Worm (Caenorhabditis elegans) whole organism, L4 larva: ENCODE measurements around the gene nhr-26.
A peak's percentile ranks its signal among the peaks of the same experiment; 100 is the strongest.

ENCODE experiments used
- D1046.2 ChIP-seq: fragments of 200-800 bp; sonication (Bioruptor generic); IDR thresholded peaks from 2 replicates; pipeline ENCODE4 v1.3.6; 2022; ENCODE audit warnings: missing genetic modification characterization, missing compliant biosample characterization
- F26F4.8 ChIP-seq: fragments of 200-800 bp; sonication (Bioruptor generic); conservative IDR thresholded peaks from 2 replicates; pipeline ENCODE4 v1.3.6; 2022; ENCODE audit warnings: missing genetic modification characterization, missing compliant biosample characterization
- F37D6.2 ChIP-seq: sonication (generic microtip); optimal IDR thresholded peaks from 2 replicates; lab custom pipeline; 2016; ENCODE audit warnings: mild to moderate bottlenecking, missing genetic modification characterization, missing compliant biosample characterization
- Y75B8A.6 ChIP-seq: fragments of 200-800 bp; sonication (Bioruptor generic); IDR thresholded peaks from 2 replicates; pipeline ENCODE4 v1.3.6; 2022; ENCODE audit warnings: missing genetic modification reagents, missing genetic modification characterization, missing compliant biosample characterization
- ZK337.2 ChIP-seq: fragments of 200-800 bp; sonication (Bioruptor generic); IDR thresholded peaks from 2 replicates; pipeline ENCODE4 v1.3.6; 2022; ENCODE audit warnings: missing genetic modification reagents, missing genetic modification characterization, missing compliant biosample characterization
- aha-1 ChIP-seq: fragments of 150-350 bp; peaks from one replicate; lab custom pipeline; 2014; ENCODE audit warnings: missing biosample characterization, missing genetic modification characterization
- arid-1 ChIP-seq: fragments of 200-800 bp; sonication (Bioruptor generic); conservative IDR thresholded peaks from 2 replicates; pipeline ENCODE4 v1.3.6; 2022; ENCODE audit warnings: missing genetic modification reagents, missing genetic modification characterization, missing compliant biosample characterization
- attf-4 ChIP-seq: sonication (generic microtip); optimal IDR thresholded peaks from 3 replicates; lab custom pipeline; 2017; ENCODE audit warnings: missing biosample characterization, missing genetic modification characterization
- ceh-20 ChIP-seq: fragments of 200-800 bp; sonication (Bioruptor generic); IDR thresholded peaks from 2 replicates; pipeline ENCODE4 v1.3.6; 2022; ENCODE audit warnings: missing genetic modification reagents, missing genetic modification characterization, missing compliant biosample characterization
- ceh-44 ChIP-seq: fragments of 200-800 bp; sonication (Bioruptor generic); IDR thresholded peaks from 2 replicates; pipeline ENCODE4 v1.3.6; 2022; ENCODE audit warnings: missing genetic modification reagents, missing genetic modification characterization, missing compliant biosample characterization
- ces-1 ChIP-seq: fragments of 150-350 bp; sonication (generic microtip); optimal IDR thresholded peaks from 4 replicates; lab custom pipeline; 2014; ENCODE audit warnings: missing biosample characterization, missing genetic modification reagents, missing genetic modification characterization
- daf-12 ChIP-seq: fragments of 150-350 bp; optimal IDR thresholded peaks from 2 replicates; lab custom pipeline; 2014; ENCODE audit warnings: missing biosample characterization, missing genetic modification reagents, missing genetic modification characterization
- daf-19 ChIP-seq: fragments of 200-800 bp; sonication (Bioruptor generic); conservative IDR thresholded peaks from 2 replicates; pipeline ENCODE4 v1.3.6; 2022; ENCODE audit warnings: missing genetic modification characterization, missing compliant biosample characterization
- dmd-9 ChIP-seq: fragments of 200-800 bp; sonication (Bioruptor generic); IDR thresholded peaks from 2 replicates; pipeline ENCODE4 v1.3.6; 2022; ENCODE audit warnings: missing genetic modification reagents, missing genetic modification characterization, missing compliant biosample characterization
- duxl-1 ChIP-seq: sonication (generic microtip); optimal IDR thresholded peaks from 2 replicates; lab custom pipeline; 2016; ENCODE audit warnings: mild to moderate bottlenecking, missing genetic modification characterization, moderate library complexity, missing compliant biosample characterization; ENCODE audit not compliant: poor library complexity
- egl-27 ChIP-seq: sonication (generic microtip); optimal IDR thresholded peaks from 3 replicates; lab custom pipeline; 2017; ENCODE audit warnings: missing biosample characterization, missing genetic modification reagents, missing genetic modification characterization
- fkh-10 ChIP-seq: fragments of 150-350 bp; optimal IDR thresholded peaks from 2 replicates; lab custom pipeline; 2014; ENCODE audit warnings: missing biosample characterization, missing genetic modification reagents, missing genetic modification characterization
- hif-1 ChIP-seq, 2 experiments: sonication (generic microtip); optimal IDR thresholded peaks; 2 replicates each; lab custom pipeline; 2016 to 2017; ENCODE audit warnings: missing compliant biosample characterization in 2 of 2, missing genetic modification characterization in 2 of 2, missing genetic modification reagents in 2 of 2, missing genotype in 2 of 2, mild to moderate bottlenecking in 1 of 2
- hlh-11 ChIP-seq: fragments of 200-800 bp; sonication (Bioruptor generic); optimal IDR thresholded peaks from 2 replicates; lab custom pipeline; 2018; ENCODE audit warnings: mild to moderate bottlenecking, missing genetic modification characterization, missing compliant biosample characterization
- lim-7 ChIP-seq: fragments of 200-800 bp; sonication (Bioruptor generic); IDR thresholded peaks from 2 replicates; pipeline ENCODE4 v1.3.6; 2022; ENCODE audit warnings: missing genetic modification characterization, missing compliant biosample characterization
- lin-13 ChIP-seq: fragments of 150-350 bp; optimal IDR thresholded peaks from 2 replicates; lab custom pipeline; 2014; ENCODE audit warnings: missing biosample characterization, missing genetic modification reagents, missing genetic modification characterization
- lin-15B ChIP-seq: fragments of 150-350 bp; sonication (generic microtip); optimal IDR thresholded peaks from 3 replicates; lab custom pipeline; 2014; ENCODE audit warnings: missing biosample characterization, missing genetic modification characterization
- lin-29 ChIP-seq: fragments of 200-800 bp; sonication (Bioruptor generic); IDR thresholded peaks from 2 replicates; pipeline ENCODE4 v1.3.6; 2022; ENCODE audit warnings: missing genetic modification reagents, missing genetic modification characterization, missing compliant biosample characterization
- madf-5 ChIP-seq, 2 experiments: fragments of 200-800 bp; sonication (Bioruptor generic); IDR thresholded peaks; 2 replicates each; pipeline ENCODE4 v1.3.6; 2022; ENCODE audit warnings: missing compliant biosample characterization in 2 of 2, missing genetic modification characterization in 2 of 2
- mdt-29 ChIP-seq: fragments of 200-800 bp; sonication (Bioruptor generic); IDR thresholded peaks from 2 replicates; pipeline ENCODE4 v1.3.6; 2022; ENCODE audit warnings: missing genetic modification reagents, missing genetic modification characterization, missing compliant biosample characterization
- mep-1 ChIP-seq: fragments of 150-350 bp; sonication (generic microtip); optimal IDR thresholded peaks from 3 replicates; lab custom pipeline; 2014; ENCODE audit warnings: missing biosample characterization, missing genetic modification characterization
- mxl-2 ChIP-seq: fragments of 200-800 bp; sonication (Bioruptor generic); conservative IDR thresholded peaks from 2 replicates; pipeline ENCODE4 v1.3.6; 2022; ENCODE audit warnings: missing genetic modification reagents, missing genetic modification characterization, missing compliant biosample characterization
- nhr-10 ChIP-seq: fragments of 150-350 bp; optimal IDR thresholded peaks from 2 replicates; lab custom pipeline; 2014; ENCODE audit warnings: missing biosample characterization, missing genetic modification characterization
- nhr-102 ChIP-seq: sonication (generic microtip); optimal IDR thresholded peaks from 2 replicates; lab custom pipeline; 2016; ENCODE audit warnings: mild to moderate bottlenecking, missing genetic modification characterization, moderate library complexity, missing compliant biosample characterization
- nhr-11 ChIP-seq: fragments of 150-350 bp; optimal IDR thresholded peaks from 2 replicates; lab custom pipeline; 2014; ENCODE audit warnings: missing biosample characterization, missing genetic modification characterization
- nhr-237 ChIP-seq: sonication (generic microtip); optimal IDR thresholded peaks from 2 replicates; lab custom pipeline; 2017; ENCODE audit warnings: missing biosample characterization, missing genetic modification characterization
- nhr-25 ChIP-seq: sonication (generic microtip); optimal IDR thresholded peaks from 2 replicates; lab custom pipeline; 2017; ENCODE audit warnings: missing genetic modification characterization, mild to moderate bottlenecking, missing compliant biosample characterization, antibody characterized with exemption, moderate library complexity, borderline replicate concordance; ENCODE audit not compliant: insufficient read depth
- nhr-28 ChIP-seq: fragments of 150-350 bp; optimal IDR thresholded peaks from 2 replicates; lab custom pipeline; 2014; ENCODE audit warnings: missing biosample characterization, missing genetic modification characterization
- nhr-42 ChIP-seq: fragments of 200-800 bp; sonication (Bioruptor generic); IDR thresholded peaks from 2 replicates; pipeline ENCODE4 v1.3.6; 2022; ENCODE audit warnings: missing genetic modification characterization, missing compliant biosample characterization
- nhr-6 ChIP-seq: fragments of 150-350 bp; optimal IDR thresholded peaks from 2 replicates; lab custom pipeline; 2014; ENCODE audit warnings: missing biosample characterization, missing genetic modification characterization
- nhr-76 ChIP-seq: fragments of 150-350 bp; optimal IDR thresholded peaks from 2 replicates; lab custom pipeline; 2014; ENCODE audit warnings: missing biosample characterization, missing genetic modification characterization
- nhr-77 ChIP-seq: fragments of 150-350 bp; optimal IDR thresholded peaks from 2 replicates; lab custom pipeline; 2014; ENCODE audit warnings: missing biosample characterization, missing genetic modification characterization
- sdz-12 ChIP-seq: fragments of 200-800 bp; sonication (Bioruptor generic); optimal IDR thresholded peaks from 2 replicates; lab custom pipeline; 2018; ENCODE audit warnings: mild to moderate bottlenecking, missing genetic modification characterization, missing compliant biosample characterization
- skn-1 ChIP-seq: fragments of 150-350 bp; optimal IDR thresholded peaks from 2 replicates; lab custom pipeline; 2014; ENCODE audit warnings: missing biosample characterization, missing genetic modification characterization
- spr-3 ChIP-seq: fragments of 200-800 bp; sonication (Bioruptor generic); optimal IDR thresholded peaks from 2 replicates; lab custom pipeline; 2018; ENCODE audit warnings: mild to moderate bottlenecking, missing genetic modification characterization, missing compliant biosample characterization
- tra-1 ChIP-seq: fragments of 200-800 bp; sonication (Bioruptor generic); IDR thresholded peaks from 2 replicates; pipeline ENCODE4 v1.3.6; 2022; ENCODE audit warnings: missing genetic modification reagents, missing genetic modification characterization, missing compliant biosample characterization
- unc-62 ChIP-seq, 3 experiments: fragments of 150-350 bp in 1 of 3; sonication (generic microtip); optimal IDR thresholded peaks in 2 of 3; peaks in 1 of 3; 1 replicate in 1 of 3; 2 replicates in 2 of 3; lab custom pipeline; 2014 to 2017; ENCODE audit warnings: missing biosample characterization in 3 of 3, missing genetic modification characterization in 3 of 3, missing genetic modification reagents in 3 of 3, missing genotype in 1 of 3
- zfp-3 ChIP-seq: fragments of 200-800 bp; sonication (Bioruptor generic); conservative IDR thresholded peaks from 2 replicates; pipeline ENCODE4 v1.3.6; 2022; ENCODE audit warnings: missing genetic modification reagents, missing genetic modification characterization, missing compliant biosample characterization
- zip-11 ChIP-seq: fragments of 200-800 bp; sonication (Bioruptor generic); IDR thresholded peaks from 2 replicates; pipeline ENCODE4 v1.3.6; 2022; ENCODE audit warnings: missing genetic modification characterization, missing compliant biosample characterization
- ztf-11 ChIP-seq: fragments of 150-350 bp; optimal IDR thresholded peaks from 2 replicates; lab custom pipeline; 2014; ENCODE audit warnings: missing biosample characterization, missing genetic modification characterization

The nhr-26 gene

ce11 chrX:12670385-12670784 is 29.9 kb downstream of the nhr-26 start (continued):
- TF ChIP-seq nhr-25 (tag; lab: Kevin White, UChicago) (peak; percentile 17), duxl-1 (tag; lab: Kevin White, UChicago) (peak; percentile 38), lin-15B (tag; lab: Kevin White, UChicago) (no peak), ztf-11 (tag; lab: Kevin White, UChicago) (no peak), F26F4.8 (no peak), mdt-29 (GFP tag; lab: Robert Waterston, UW) (no peak), spr-3 (GFP tag; lab: Kevin White, UChicago) (no peak), nhr-42 (GFP tag; lab: Robert Waterston, UW) (no peak), D1046.2 (GFP tag; lab: Robert Waterston, UW) (no peak), mxl-2 (GFP tag; lab: Robert Waterston, UW) (no peak), arid-1 (peak; percentile 53; the same call in 1 of the 2 replicates)
- TF ChIP-seq, all 104 proteins: peak for 41

- TF ChIP-seq daf-19 (GFP tag; lab: Robert Waterston, UW): no peak
- no peak for TF ChIP-seq unc-62 (GFP tag; optimal IDR thresholded peaks at IDR 0.05 in 1 of 2; lab: Kevin White, UChicago)
- TF ChIP-seq unc-62 (tag; optimal IDR thresholded peaks at IDR 0.05; lab: Kevin White, UChicago): no peak
- TF ChIP-seq nhr-11 (tag; lab: Kevin White, UChicago): peak; percentile 28
- peak; percentile 97 for TF ChIP-seq aha-1 (tag; lab: Kevin White, UChicago)
- no peak for TF ChIP-seq nhr-76 (tag; lab: Kevin White, UChicago)
- no peak for TF ChIP-seq ceh-20 (GFP tag; lab: Robert Waterston, UW)
Observed at ce11 chrX:12668941-12669501, 31.2 kb downstream of the nhr-26 start.

ce11 chrX:12667804-12668511 is 32.3 kb downstream of the nhr-26 start, which contains the start of gene nhr-17:
Gene nhr-17, minus strand, starts transcription at chrX:12667854.
- TF ChIP-seq Y75B8A.6 (GFP tag; lab: Robert Waterston, UW) (0 out of 2 replicates have a peak, but pooled peaks have one; percentile 5), daf-12 (tag; lab: Kevin White, UChicago) (no peak), hlh-11 (tag; lab: Kevin White, UChicago) (peak; percentile 60), mep-1 (tag; lab: Kevin White, UChicago) (peak; percentile 44), attf-4 (tag; lab: Kevin White, UChicago) (no peak), ces-1 (GFP tag; lab: Kevin White, UChicago) (no peak), sdz-12 (no peak), dmd-9 (no peak), ceh-44 (GFP tag; lab: Robert Waterston, UW) (no peak), F37D6.2 (no peak), lim-7 (GFP tag; lab: Robert Waterston, UW) (no peak), lin-29 (GFP tag; lab: Robert Waterston, UW) (no peak), tra-1 (no peak), hif-1 (tag; optimal IDR thresholded peaks at IDR 0.05; lab: Kevin White, UChicago) (no peak), nhr-102 (tag; lab: Kevin White, UChicago) (no peak), unc-62 (GFP tag; optimal IDR thresholded peaks at IDR 0.05 in 1 of 2; lab: Kevin White, UChicago) (peak in 1 of 2 experiments; percentile 88), unc-62 (tag; optimal IDR thresholded peaks at IDR 0.05; lab: Kevin White, UChicago) (no peak), zip-11 (GFP tag; lab: Robert Waterston, UW) (no peak), nhr-76 (tag; lab: Kevin White, UChicago) (no peak), nhr-10 (tag; lab: Kevin White, UChicago) (no peak), mdt-29 (GFP tag; lab: Robert Waterston, UW) (peak; percentile 95), madf-5 (GFP tag; IDR thresholded peaks at IDR 0.05; lab: Robert Waterston, UW) (no peak), ZK337.2 (GFP tag; lab: Robert Waterston, UW) (no peak), egl-27 (no peak), fkh-10 (GFP tag; lab: Kevin White, UChicago) (no peak), ceh-20 (GFP tag; lab: Robert Waterston, UW) (no peak), lin-13 (GFP tag; lab: Kevin White, UChicago) (no peak), nhr-6 (tag; lab: Kevin White, UChicago) (no peak), skn-1 (no peak), nhr-42 (GFP tag; lab: Robert Waterston, UW) (0 out of 2 replicates have a peak, but pooled peaks have one; percentile 9), nhr-77 (peak; percentile 30), nhr-237 (no peak), zfp-3 (no peak), nhr-28 (tag; lab: Kevin White, UChicago) (peak; percentile 81)
